Worm (Caenorhabditis elegans): ENCODE measurements around the gene tnc-2.

- TF ChIP-seq ama-1 (optimal IDR thresholded peaks at IDR 0.05) (no peak), ama-1 (GFP tag; optimal IDR thresholded peaks at IDR 0.05) (no peak), ceh-27 (GFP tag; optimal IDR thresholded peaks at IDR 0.05) (no peak), lin-54 (GFP tag; optimal IDR thresholded peaks at IDR 0.05) (no peak), ets-4 (GFP tag; optimal IDR thresholded peaks at IDR 0.05) (no peak), ztf-28 (GFP tag; IDR thresholded peaks at IDR 0.05) (no peak), ceh-79 (tag; optimal IDR thresholded peaks at IDR 0.05) (no peak), snpc-4 (GFP tag; optimal IDR thresholded peaks at IDR 0.05) (no peak), snpc-4 (tag; optimal IDR thresholded peaks at IDR 0.05) (no peak), rcor-1 (GFP tag; IDR thresholded peaks at IDR 0.05) (no peak), ccch-3 (GFP tag; optimal IDR thresholded peaks at IDR 0.05) (no peak), F22D6.2 (tag; optimal IDR thresholded peaks at IDR 0.05) (no peak)
Measured at ce11 chrII:10485640-10486039, 19.0 kb downstream of the tnc-2 start.

Measured in whole organism, young adult.